Worm (Caenorhabditis elegans): ENCODE results near the gene F44E7.5.

DNA sequence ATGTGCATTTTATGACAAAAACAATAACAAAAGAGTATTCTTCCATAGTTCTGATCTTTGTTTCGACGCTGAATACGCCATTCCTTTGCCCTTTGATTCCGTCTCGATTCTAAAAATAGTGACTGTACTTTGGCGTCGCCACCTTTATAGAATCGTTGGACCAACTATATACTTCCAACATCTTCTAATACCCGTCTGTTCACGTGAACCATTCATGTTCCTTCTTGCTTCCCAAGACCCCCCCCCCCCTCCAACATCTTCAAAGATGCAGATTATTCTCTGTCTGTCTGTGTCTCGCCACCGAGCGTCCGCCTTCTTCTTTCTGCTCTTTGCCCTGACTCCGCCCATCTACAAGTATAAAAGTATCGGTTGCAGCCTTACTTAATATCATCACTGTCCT lies 10.7 kb downstream of the F44E7.5 start:
- TF ChIP-seq ztf-23 (GFP tag; IDR thresholded peaks at IDR 0.05) (no peak), cog-1 (tag; optimal IDR thresholded peaks at IDR 0.05) (no peak), klf-2 (GFP tag; conservative IDR thresholded peaks at IDR 0.05) (no peak), flt-1 (GFP tag; IDR thresholded peaks at IDR 0.05) (no peak), med-1 (GFP tag; optimal IDR thresholded peaks at IDR 0.05; ENCODE audit: insufficient read depth) (no peak), ref-1 (GFP tag; conservative IDR thresholded peaks at IDR 0.05) (no peak), ztf-29 (GFP tag; IDR thresholded peaks at IDR 0.05) (no peak)

All from whole organism, midembryonic.